Fruit fly (Drosophila melanogaster) whole organism, embryonic: Measurements from ENCODE around the gene CG6000.
A peak's percentile ranks its signal among the peaks of the same experiment; 100 is the strongest.

ENCODE experiments used
- Bdp1 ChIP-seq: fragments of 200-800 bp; sonication (Bioruptor generic); optimal IDR thresholded peaks from 3 replicates; lab custom pipeline; 2016; ENCODE audit warnings: missing biosample characterization, missing genetic modification characterization
- Blimp-1 ChIP-seq: fragments of 200-800 bp; sonication (Bioruptor generic); optimal IDR thresholded peaks from 3 replicates; lab custom pipeline; 2018; ENCODE audit warnings: missing biosample characterization, missing genetic modification characterization, mild to moderate bottlenecking, moderate library complexity, missing genetic modification reagents
- CG10147 ChIP-seq: fragments of 200-800 bp; sonication (Bioruptor generic); optimal IDR thresholded peaks from 2 replicates; lab custom pipeline; 2019; ENCODE audit warnings: missing biosample characterization, mild to moderate bottlenecking, missing genetic modification characterization, moderate library complexity
- CG1024 ChIP-seq: fragments of 200-800 bp; sonication (Bioruptor generic); IDR thresholded peaks from 2 replicates; pipeline ENCODE4 v1.3.6; 2022; ENCODE audit warnings: missing biosample characterization, missing genetic modification characterization
- CG10274 ChIP-seq: fragments of 200-800 bp; sonication (Bioruptor generic); optimal IDR thresholded peaks from 3 replicates; lab custom pipeline; 2017; ENCODE audit warnings: missing biosample characterization, mild to moderate bottlenecking, missing genetic modification characterization
- CG10543 ChIP-seq: fragments of 200-800 bp; sonication (Bioruptor generic); optimal IDR thresholded peaks from 3 replicates; lab custom pipeline; 2017; ENCODE audit warnings: missing biosample characterization, mild to moderate bottlenecking, missing genetic modification characterization, moderate library complexity
- CG10654 ChIP-seq: fragments of 200-800 bp; sonication (Bioruptor generic); optimal IDR thresholded peaks from 2 replicates; lab custom pipeline; 2016; ENCODE audit warnings: missing biosample characterization, missing genetic modification characterization
- CG10959 ChIP-seq: fragments of 200-800 bp; sonication (Bioruptor generic); IDR thresholded peaks from 2 replicates; pipeline ENCODE4 v1.3.6; 2022; ENCODE audit warnings: missing biosample characterization, missing genetic modification characterization
- CG11398 ChIP-seq: fragments of 200-800 bp; sonication (Bioruptor generic); optimal IDR thresholded peaks from 2 replicates; lab custom pipeline; 2016; ENCODE audit warnings: missing biosample characterization, missing genetic modification characterization
- CG11696 ChIP-seq: fragments of 200-800 bp; sonication (Bioruptor generic); IDR thresholded peaks from 2 replicates; pipeline ENCODE4 v1.3.6; 2022; ENCODE audit warnings: missing biosample characterization, missing genetic modification characterization
- CG12236 ChIP-seq: fragments of 200-800 bp; sonication (Bioruptor generic); optimal IDR thresholded peaks from 2 replicates; lab custom pipeline; 2016; ENCODE audit warnings: missing biosample characterization, missing genetic modification characterization
- CG12942 ChIP-seq: fragments of 200-800 bp; sonication (Bioruptor generic); optimal IDR thresholded peaks from 3 replicates; lab custom pipeline; 2016; ENCODE audit warnings: missing biosample characterization, missing genetic modification characterization
- CG14441 ChIP-seq: fragments of 200-800 bp; sonication (Bioruptor generic); IDR thresholded peaks from 2 replicates; pipeline ENCODE4 v1.3.6; 2022; ENCODE audit warnings: missing biosample characterization, missing genetic modification characterization
- CG16863 ChIP-seq: fragments of 200-800 bp; sonication (Bioruptor generic); optimal IDR thresholded peaks from 3 replicates; lab custom pipeline; 2016; ENCODE audit warnings: missing biosample characterization, missing genetic modification characterization
- CG17612 ChIP-seq: fragments of 200-800 bp; sonication (Bioruptor generic); IDR thresholded peaks from 2 replicates; pipeline ENCODE4 v1.3.6; 2022; ENCODE audit warnings: missing biosample characterization, missing genetic modification characterization
- CG17912 ChIP-seq: fragments of 200-800 bp; sonication (Bioruptor generic); optimal IDR thresholded peaks from 2 replicates; lab custom pipeline; 2018; ENCODE audit warnings: missing biosample characterization, mild to moderate bottlenecking, missing genetic modification characterization
- CG2199 ChIP-seq: fragments of 200-800 bp; sonication (Bioruptor generic); IDR thresholded peaks from 3 replicates; pipeline ENCODE4 v1.3.6; 2022; ENCODE audit warnings: missing biosample characterization, missing genetic modification characterization
- CG30403 ChIP-seq: fragments of 200-800 bp; sonication (Bioruptor generic); optimal IDR thresholded peaks from 3 replicates; lab custom pipeline; 2016; ENCODE audit warnings: missing biosample characterization, missing genetic modification characterization
- CG33557 ChIP-seq: fragments of 200-800 bp; sonication (Bioruptor generic); optimal IDR thresholded peaks from 2 replicates; lab custom pipeline; 2019; ENCODE audit warnings: missing biosample characterization, mild to moderate bottlenecking, missing genetic modification characterization, moderate library complexity
- CG4282 ChIP-seq: fragments of 200-800 bp; sonication (Bioruptor generic); optimal IDR thresholded peaks from 2 replicates; lab custom pipeline; 2016; ENCODE audit warnings: missing biosample characterization, missing genetic modification characterization
- CG5953 ChIP-seq: fragments of 200-800 bp; sonication (Bioruptor generic); IDR thresholded peaks from 2 replicates; pipeline ENCODE4 v1.3.6; 2022; ENCODE audit warnings: missing biosample characterization, missing genetic modification characterization
- CG6175 ChIP-seq: fragments of 200-800 bp; sonication (Bioruptor generic); IDR thresholded peaks from 3 replicates; pipeline ENCODE4 v1.3.6; 2022; ENCODE audit warnings: missing biosample characterization, missing genetic modification characterization
- CG7357 ChIP-seq: fragments of 200-800 bp; sonication (Bioruptor generic); IDR thresholded peaks from 3 replicates; pipeline ENCODE4 v1.3.6; 2022; ENCODE audit warnings: missing biosample characterization, missing genetic modification characterization
- CG7556 ChIP-seq: fragments of 200-800 bp; sonication (Bioruptor generic); optimal IDR thresholded peaks from 2 replicates; lab custom pipeline; 2017; ENCODE audit warnings: missing biosample characterization, mild to moderate bottlenecking, missing genetic modification characterization
- CG7786 ChIP-seq: fragments of 200-800 bp; sonication (Bioruptor generic); optimal IDR thresholded peaks from 2 replicates; lab custom pipeline; 2016; ENCODE audit warnings: missing biosample characterization, missing genetic modification characterization
- CG8359 ChIP-seq: fragments of 200-800 bp; sonication (Bioruptor generic); optimal IDR thresholded peaks from 2 replicates; lab custom pipeline; 2017; ENCODE audit warnings: missing biosample characterization, mild to moderate bottlenecking, missing genetic modification characterization, borderline replicate concordance
- CTCF ChIP-seq: fragments of 200-800 bp; sonication (Bioruptor generic); optimal IDR thresholded peaks from 2 replicates; lab custom pipeline; 2017; ENCODE audit warnings: missing biosample characterization, mild to moderate bottlenecking, missing genetic modification characterization, moderate library complexity
- GATAe ChIP-seq: fragments of 200-800 bp; sonication (Bioruptor generic); conservative IDR thresholded peaks from 2 replicates; pipeline ENCODE4 v1.3.6; 2022; ENCODE audit warnings: missing biosample characterization, missing genetic modification characterization
- HLH54F ChIP-seq: fragments of 200-800 bp; sonication (Bioruptor generic); optimal IDR thresholded peaks from 3 replicates; lab custom pipeline; 2016; ENCODE audit warnings: missing biosample characterization, missing genetic modification characterization
- Hr78 ChIP-seq, 2 experiments: fragments of 200-800 bp in 1 of 2; fragments of >200 bp in 1 of 2; sonication (Bioruptor generic) in 1 of 2; optimal IDR thresholded peaks; 2 replicates each; lab custom pipeline; 2017 to 2019; ENCODE audit warnings: missing biosample characterization in 2 of 2, missing genetic modification characterization in 2 of 2, mild to moderate bottlenecking in 1 of 2, moderate library complexity in 1 of 2
- Hsf ChIP-seq: fragments of 200-800 bp; sonication (Bioruptor generic); optimal IDR thresholded peaks from 3 replicates; lab custom pipeline; 2016; ENCODE audit warnings: missing biosample characterization, missing genetic modification characterization
- Myb ChIP-seq: fragments of 200-800 bp; sonication (Bioruptor generic); optimal IDR thresholded peaks from 2 replicates; lab custom pipeline; 2016; ENCODE audit warnings: missing biosample characterization, missing genetic modification characterization
- Ptx1 ChIP-seq: fragments of 200-800 bp; sonication (Bioruptor generic); IDR thresholded peaks from 2 replicates; pipeline ENCODE4 v1.3.6; 2022; ENCODE audit warnings: missing biosample characterization, missing genetic modification characterization
- Side ChIP-seq: fragments of 200-800 bp; sonication (Bioruptor generic); optimal IDR thresholded peaks from 2 replicates; lab custom pipeline; 2016; ENCODE audit warnings: missing biosample characterization, missing genetic modification characterization
- ara ChIP-seq: fragments of 200-800 bp; sonication (Bioruptor generic); IDR thresholded peaks from 2 replicates; pipeline ENCODE4 v1.3.6; 2022; ENCODE audit warnings: missing biosample characterization, missing genetic modification characterization
- caup ChIP-seq: fragments of 200-800 bp; sonication (Bioruptor generic); optimal IDR thresholded peaks from 3 replicates; lab custom pipeline; 2017; ENCODE audit warnings: missing biosample characterization, mild to moderate bottlenecking, missing genetic modification characterization, moderate library complexity; ENCODE audit not compliant: severe bottlenecking
- eve ChIP-seq, 2 experiments: fragments of >200 bp; optimal IDR thresholded peaks; 2 replicates each; lab custom pipeline; 2017; ENCODE audit warnings: missing biosample characterization in 2 of 2, missing genetic modification characterization in 2 of 2
- fd3F ChIP-seq: fragments of 200-800 bp; sonication (Bioruptor generic); optimal IDR thresholded peaks from 2 replicates; lab custom pipeline; 2018; ENCODE audit warnings: missing biosample characterization, mild to moderate bottlenecking, missing genetic modification characterization, moderate library complexity
- gce ChIP-seq: fragments of 200-800 bp; sonication (Bioruptor generic); IDR thresholded peaks from 3 replicates; pipeline ENCODE4 v1.3.6; 2022; ENCODE audit warnings: missing biosample characterization, missing genetic modification characterization
- gsb-n ChIP-seq: fragments of 200-800 bp; sonication (Bioruptor generic); optimal IDR thresholded peaks from 3 replicates; lab custom pipeline; 2018; ENCODE audit warnings: missing biosample characterization, mild to moderate bottlenecking, missing genetic modification characterization
- knrl ChIP-seq: fragments of 200-800 bp; sonication (Bioruptor generic); IDR thresholded peaks from 3 replicates; pipeline ENCODE4 v1.3.6; 2022; ENCODE audit warnings: missing biosample characterization, missing genetic modification characterization; ENCODE audit not compliant: partially characterized antibody
- mam ChIP-seq: fragments of 200-800 bp; sonication (Bioruptor generic); optimal IDR thresholded peaks from 3 replicates; lab custom pipeline; 2016; ENCODE audit warnings: missing biosample characterization, missing genetic modification characterization
- nerfin-2 ChIP-seq: fragments of 200-800 bp; sonication (Bioruptor generic); IDR thresholded peaks from 2 replicates; pipeline ENCODE4 v1.3.6; 2022; ENCODE audit warnings: missing biosample characterization, missing genetic modification characterization; ENCODE audit not compliant: partially characterized antibody
- nmo ChIP-seq: fragments of 200-800 bp; sonication (Bioruptor generic); optimal IDR thresholded peaks from 2 replicates; lab custom pipeline; 2018; ENCODE audit warnings: missing biosample characterization, mild to moderate bottlenecking, missing genetic modification characterization, moderate library complexity
- otp ChIP-seq: fragments of 200-800 bp; sonication (Bioruptor generic); IDR thresholded peaks from 3 replicates; pipeline ENCODE4, ENCODE4 v1.3.6; 2022; ENCODE audit warnings: missing biosample characterization, missing genetic modification characterization
- pzg ChIP-seq: fragments of 200-800 bp; sonication (Bioruptor generic); optimal IDR thresholded peaks from 3 replicates; lab custom pipeline; 2018; ENCODE audit warnings: missing biosample characterization, mild to moderate bottlenecking, missing genetic modification characterization, moderate library complexity
- run ChIP-seq: fragments of 200-800 bp; sonication (Bioruptor generic); optimal IDR thresholded peaks from 3 replicates; lab custom pipeline; 2018; ENCODE audit warnings: missing biosample characterization, mild to moderate bottlenecking, missing genetic modification characterization
- scrt ChIP-seq: fragments of 200-800 bp; sonication (Bioruptor generic); optimal IDR thresholded peaks from 2 replicates; lab custom pipeline; 2018; ENCODE audit warnings: missing biosample characterization, mild to moderate bottlenecking, missing genetic modification characterization, moderate library complexity
- sens-2 ChIP-seq: fragments of 200-800 bp; sonication (Bioruptor generic); IDR thresholded peaks from 2 replicates; pipeline ENCODE4 v1.3.6; 2022; ENCODE audit warnings: missing biosample characterization, missing genetic modification characterization
- slbo ChIP-seq: fragments of 200-800 bp; sonication (Bioruptor generic); IDR thresholded peaks from 2 replicates; pipeline ENCODE4 v1.3.6; 2022; ENCODE audit warnings: missing biosample characterization, missing genetic modification characterization
- slp2 ChIP-seq: fragments of 200-800 bp; sonication (Bioruptor generic); optimal IDR thresholded peaks from 2 replicates; lab custom pipeline; 2016; ENCODE audit warnings: missing biosample characterization, missing genetic modification characterization
- toy ChIP-seq: fragments of 200-800 bp; sonication (Bioruptor generic); IDR thresholded peaks from 2 replicates; pipeline ENCODE4 v1.3.6; 2022; ENCODE audit warnings: missing biosample characterization, missing genetic modification characterization

The CG6000 gene

DNA sequence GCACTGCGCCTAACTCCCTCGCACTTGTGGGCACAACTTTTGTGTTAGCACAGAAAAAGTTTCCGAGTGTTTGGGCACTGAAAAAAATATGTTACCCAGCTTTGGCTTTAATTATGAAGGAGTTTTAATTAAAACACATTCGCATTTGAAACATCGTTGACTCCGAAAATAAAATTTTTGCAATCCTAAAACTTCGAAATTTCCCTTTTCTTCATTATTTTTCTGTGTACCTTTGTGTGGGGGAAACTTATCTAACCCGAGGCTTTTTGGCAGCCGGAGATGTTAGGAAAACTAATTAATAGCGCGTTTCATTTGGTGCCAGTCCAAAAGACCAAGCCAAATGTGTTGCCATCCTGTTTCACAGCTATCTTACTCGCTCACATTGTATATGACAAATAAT is 37.5 kb downstream of the CG6000 start (continued):
- TF ChIP-seq Blimp-1 (GFP tag; lab: Kevin White, UChicago) (no peak), CG12942 (GFP tag; lab: Kevin White, UChicago) (no peak), Hr78 (GFP tag; optimal IDR thresholded peaks at IDR 0.05; lab: Kevin White, UChicago) (no peak), Hsf (GFP tag; lab: Kevin White, UChicago) (no peak), CG10654 (no peak), CG11398 (GFP tag; lab: Kevin White, UChicago) (no peak), CG16863 (GFP tag; lab: Kevin White, UChicago) (no peak), gsb-n (no peak), CG7357 (GFP tag; lab: Robert Waterston, UW) (no peak), CG2199 (no peak), CG10543 (GFP tag; lab: Kevin White, UChicago) (no peak), CG17612 (GFP tag; lab: Robert Waterston, UW) (no peak), toy (no peak), sens-2 (GFP tag; lab: Robert Waterston, UW) (no peak), CG5953 (GFP tag; lab: Robert Waterston, UW) (no peak), run (tag; lab: Kevin White, UChicago) (no peak), CG6175 (no peak), CG10959 (GFP tag; lab: Robert Waterston, UW) (no peak), CG7556 (GFP tag; lab: Kevin White, UChicago) (no peak), caup (GFP tag; lab: Kevin White, UChicago) (no peak), pzg (GFP tag; lab: Kevin White, UChicago) (no peak), HLH54F (GFP tag; lab: Kevin White, UChicago) (no peak), knrl (no peak), CG8359 (GFP tag; lab: Kevin White, UChicago) (no peak), otp (GFP tag; lab: Robert Waterston, UW) (no peak), GATAe (GFP tag; lab: Robert Waterston, UW) (no peak), Side (GFP tag; lab: Kevin White, UChicago) (no peak), Ptx1 (GFP tag; lab: Robert Waterston, UW) (peak; percentile 37; the same call in 1 of the 2 replicates), scrt (GFP tag; lab: Kevin White, UChicago) (peak; percentile 33), CG30403 (no peak), CG10147 (GFP tag; lab: Kevin White, UChicago) (no peak), CTCF (no peak), nerfin-2 (GFP tag; lab: Robert Waterston, UW) (no peak), nmo (GFP tag; lab: Kevin White, UChicago) (no peak), Myb (GFP tag; lab: Kevin White, UChicago) (no peak), gce (no peak), slp2 (GFP tag; lab: Kevin White, UChicago) (no peak), CG12236 (GFP tag; lab: Kevin White, UChicago) (no peak), CG33557 (GFP tag; lab: Kevin White, UChicago) (no peak), CG7786 (no peak), eve (GFP tag; optimal IDR thresholded peaks at IDR 0.05; lab: Kevin White, UChicago) (peak in 1 of 2 experiments; percentile 41), ara (GFP tag; lab: Robert Waterston, UW) (no peak), fd3F (no peak), CG14441 (GFP tag; lab: Robert Waterston, UW) (0 out of 2 replicates have a peak, but pooled peaks have one; percentile 21), CG1024 (GFP tag; lab: Robert Waterston, UW) (no peak), slbo (GFP tag; lab: Robert Waterston, UW) (peak; percentile 46; the same call in 1 of the 2 replicates), Bdp1 (GFP tag; lab: Kevin White, UChicago) (no peak), CG17912 (GFP tag; lab: Kevin White, UChicago) (no peak), CG4282 (GFP tag; lab: Kevin White, UChicago) (no peak), mam (peak; percentile 0), CG11696 (no peak), CG10274 (GFP tag; lab: Kevin White, UChicago) (no peak)
